Fruit fly (Drosophila melanogaster): ENCODE measurements around the gene CG3108.

- no peak for TF ChIP-seq CG8159 (tag; optimal IDR thresholded peaks at IDR 0.05)
- TF ChIP-seq EcR (GFP tag; optimal IDR thresholded peaks at IDR 0.05), result no peak
- no peak for TF ChIP-seq CG10348 (GFP tag; IDR thresholded peaks at IDR 0.05)
- TF ChIP-seq D1 (tag; optimal IDR thresholded peaks at IDR 0.05), result no peak
- TF ChIP-seq CG15710 (tag; optimal IDR thresholded peaks at IDR 0.05), result no peak
- TF ChIP-seq CG13204 (GFP tag; optimal IDR thresholded peaks at IDR 0.05), result no peak
- TF ChIP-seq fd96Ca (GFP tag; IDR thresholded peaks at IDR 0.05), result no peak
- TF ChIP-seq Pif1A (GFP tag; optimal IDR thresholded peaks at IDR 0.05), result no peak
- no peak for TF ChIP-seq CG8301 (tag; optimal IDR thresholded peaks at IDR 0.05)
- no peak for TF ChIP-seq rn (GFP tag; IDR thresholded peaks at IDR 0.05)
Observed at dm6 chrX:5732440-5732839, 49.0 kb downstream of the CG3108 start, which contains the start of gene CG15773.

All from whole organism, pupa.